Worm (Caenorhabditis elegans) whole organism, L2 larva: ENCODE results near the gene vglu-3.

Experiments
- C34F6.9 ChIP-seq: fragments of 150-350 bp; optimal IDR thresholded peaks from 2 replicates; lab custom pipeline; 2014; ENCODE audit warnings: missing biosample characterization, missing genetic modification characterization
- Y55F3AM.14 ChIP-seq: fragments of 200-800 bp; sonication (Bioruptor generic); optimal IDR thresholded peaks from 2 replicates; lab custom pipeline; 2018; ENCODE audit warnings: mild to moderate bottlenecking, missing genetic modification characterization, missing compliant biosample characterization
- ZK546.5 ChIP-seq: sonication (generic microtip); optimal IDR thresholded peaks from 2 replicates; lab custom pipeline; 2017; ENCODE audit warnings: missing biosample characterization, missing genetic modification characterization
- alr-1 ChIP-seq: fragments of 150-350 bp; optimal IDR thresholded peaks from 2 replicates; lab custom pipeline; 2014; ENCODE audit warnings: missing biosample characterization, missing genetic modification characterization
- aly-2 ChIP-seq: fragments of 150-350 bp; optimal IDR thresholded peaks from 2 replicates; lab custom pipeline; 2014; ENCODE audit warnings: missing biosample characterization, missing genetic modification characterization
- ama-1 ChIP-seq: fragments of 150-350 bp; optimal IDR thresholded peaks from 2 replicates; lab custom pipeline; 2018; ENCODE audit warnings: inconsistent platforms
- ceh-16 ChIP-seq: fragments of 150-350 bp; optimal IDR thresholded peaks from 2 replicates; lab custom pipeline; 2014; ENCODE audit warnings: missing biosample characterization, missing genetic modification characterization
- ceh-82 ChIP-seq: fragments of 150-350 bp; optimal IDR thresholded peaks from 2 replicates; lab custom pipeline; 2014; ENCODE audit warnings: missing biosample characterization, missing genetic modification characterization
- crh-2 ChIP-seq: sonication (generic microtip); optimal IDR thresholded peaks from 2 replicates; lab custom pipeline; 2017; ENCODE audit warnings: missing biosample characterization, missing genetic modification characterization
- dmd-4 ChIP-seq: sonication (generic microtip); optimal IDR thresholded peaks from 2 replicates; lab custom pipeline; 2017; ENCODE audit warnings: missing biosample characterization, missing genetic modification characterization
- egl-27 ChIP-seq: sonication (generic microtip); optimal IDR thresholded peaks from 3 replicates; lab custom pipeline; 2017; ENCODE audit warnings: missing biosample characterization, missing genetic modification reagents, missing genetic modification characterization
- elt-3 ChIP-seq: sonication (generic microtip); optimal IDR thresholded peaks from 2 replicates; lab custom pipeline; 2017; ENCODE audit warnings: missing biosample characterization, missing genetic modification characterization
- fos-1 ChIP-seq: fragments of 150-350 bp; optimal IDR thresholded peaks from 2 replicates; lab custom pipeline; 2014; ENCODE audit warnings: missing biosample characterization, missing genetic modification characterization
- lin-13 ChIP-seq: fragments of 150-350 bp; optimal IDR thresholded peaks from 2 replicates; lab custom pipeline; 2014; ENCODE audit warnings: missing biosample characterization, missing genetic modification reagents, missing genetic modification characterization
- lsy-2 ChIP-seq, 2 experiments: fragments of 150-350 bp in 1 of 2; sonication (generic microtip) in 1 of 2; optimal IDR thresholded peaks; 2 replicates each; lab custom pipeline; 2014 to 2017; ENCODE audit warnings: missing biosample characterization in 2 of 2, missing genetic modification characterization in 2 of 2
- mab-5 ChIP-seq: fragments of 150-350 bp; optimal IDR thresholded peaks from 2 replicates; lab custom pipeline; 2014; ENCODE audit warnings: missing biosample characterization, missing genetic modification characterization
- mdl-1 ChIP-seq, 2 experiments: fragments of 150-350 bp in 1 of 2; sonication (generic microtip) in 1 of 2; optimal IDR thresholded peaks; 2 replicates each; lab custom pipeline; 2017; ENCODE audit warnings: missing biosample characterization in 2 of 2, missing genetic modification characterization in 2 of 2
- nhr-11 ChIP-seq: fragments of 150-350 bp; optimal IDR thresholded peaks from 2 replicates; lab custom pipeline; 2014; ENCODE audit warnings: missing biosample characterization, missing genetic modification characterization
- nhr-12 ChIP-seq: fragments of 150-350 bp; optimal IDR thresholded peaks from 2 replicates; lab custom pipeline; 2014; ENCODE audit warnings: missing biosample characterization, missing genetic modification characterization
- nhr-129 ChIP-seq: fragments of 150-350 bp; optimal IDR thresholded peaks from 2 replicates; lab custom pipeline; 2014; ENCODE audit warnings: missing biosample characterization, missing genetic modification characterization
- nhr-21 ChIP-seq: fragments of 150-350 bp; optimal IDR thresholded peaks from 2 replicates; lab custom pipeline; 2014; ENCODE audit warnings: missing biosample characterization, missing genetic modification characterization
- nhr-23 ChIP-seq: fragments of 150-350 bp; optimal IDR thresholded peaks from 2 replicates; lab custom pipeline; 2014; ENCODE audit warnings: missing biosample characterization, missing genetic modification reagents, missing genetic modification characterization
- nhr-237 ChIP-seq: fragments of 150-350 bp; optimal IDR thresholded peaks from 2 replicates; lab custom pipeline; 2014; ENCODE audit warnings: missing biosample characterization, missing genetic modification characterization
- nhr-25 ChIP-seq: fragments of 150-350 bp; sonication (generic microtip); optimal IDR thresholded peaks from 3 replicates; lab custom pipeline; 2014; ENCODE audit warnings: missing biosample characterization, missing genetic modification characterization
- nhr-6 ChIP-seq: fragments of 150-350 bp; optimal IDR thresholded peaks from 2 replicates; lab custom pipeline; 2014; ENCODE audit warnings: missing biosample characterization, missing genetic modification characterization
- nhr-77 ChIP-seq: fragments of 150-350 bp; optimal IDR thresholded peaks from 2 replicates; lab custom pipeline; 2014; ENCODE audit warnings: missing biosample characterization, missing genetic modification characterization
- peb-1 ChIP-seq: fragments of 150-350 bp; optimal IDR thresholded peaks from 2 replicates; lab custom pipeline; 2014; ENCODE audit warnings: missing biosample characterization, missing genetic modification characterization
- sem-4 ChIP-seq: fragments of 150-350 bp; optimal IDR thresholded peaks from 2 replicates; lab custom pipeline; 2014; ENCODE audit warnings: missing biosample characterization, missing genetic modification reagents, missing genetic modification characterization
- skn-1 ChIP-seq: sonication (generic microtip); optimal IDR thresholded peaks from 2 replicates; lab custom pipeline; 2017; ENCODE audit warnings: missing biosample characterization, missing genetic modification characterization
- sma-3 ChIP-seq: sonication (generic microtip); optimal IDR thresholded peaks from 2 replicates; lab custom pipeline; 2016; ENCODE audit warnings: missing genetic modification reagents, missing genetic modification characterization, missing compliant biosample characterization
- sma-9 ChIP-seq, 2 experiments: fragments of 150-350 bp in 1 of 2; sonication (generic microtip) in 1 of 2; optimal IDR thresholded peaks; 2 replicates each; lab custom pipeline; 2014 to 2016; ENCODE audit warnings: missing genetic modification characterization in 2 of 2, mild to moderate bottlenecking in 1 of 2, missing biosample characterization in 1 of 2, missing compliant biosample characterization in 1 of 2, missing genetic modification reagents in 1 of 2, moderate library complexity in 1 of 2
- unc-39 ChIP-seq: fragments of 150-350 bp; optimal IDR thresholded peaks from 2 replicates; lab custom pipeline; 2014; ENCODE audit warnings: missing biosample characterization, missing genetic modification characterization
- unc-55 ChIP-seq: fragments of 150-350 bp; sonication (generic microtip); optimal IDR thresholded peaks from 3 replicates; lab custom pipeline; 2014; ENCODE audit warnings: missing biosample characterization, missing genetic modification reagents, missing genetic modification characterization
- unc-62 ChIP-seq: fragments of 150-350 bp; optimal IDR thresholded peaks from 2 replicates; lab custom pipeline; 2014; ENCODE audit warnings: missing biosample characterization, missing genetic modification reagents, missing genetic modification characterization
- ztf-1 ChIP-seq: fragments of 200-800 bp; sonication (Bioruptor generic); conservative IDR thresholded peaks from 2 replicates; pipeline ENCODE4 v1.3.6; 2022; ENCODE audit warnings: missing genetic modification characterization, missing compliant biosample characterization
- ztf-11 ChIP-seq: sonication (generic microtip); optimal IDR thresholded peaks from 2 replicates; lab custom pipeline; 2017; ENCODE audit warnings: missing biosample characterization, missing genetic modification characterization
- ztf-4 ChIP-seq: fragments of 150-350 bp; optimal IDR thresholded peaks from 2 replicates; lab custom pipeline; 2014; ENCODE audit warnings: missing biosample characterization, missing genetic modification characterization

vglu-3 gene

DNA sequence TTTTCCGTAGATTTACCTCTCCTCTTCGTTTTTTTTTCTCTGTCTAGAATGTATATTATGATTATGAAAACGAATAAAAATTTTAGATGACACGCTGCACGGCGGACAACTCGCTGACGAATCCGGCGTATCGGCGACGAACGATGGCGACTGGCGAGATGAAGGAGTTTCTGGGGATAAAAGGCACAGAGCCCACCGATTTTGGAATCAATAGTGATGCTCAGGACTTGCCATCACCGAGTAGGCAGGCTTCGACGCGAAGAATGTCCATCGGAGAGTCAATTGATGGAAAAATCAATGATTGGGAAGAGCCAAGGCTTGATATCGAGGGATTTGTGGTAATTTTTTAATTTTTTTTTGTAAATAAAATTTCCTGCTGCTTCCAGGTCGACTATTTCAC, 34.9 kb downstream of the vglu-3 start, which contains the start of gene ced-9:
Gene ced-9 (plus strand): TSS at position 87 of the 400 bp plus-strand sequence.
- TF ChIP-seq unc-39 (tag; lab: Kevin White, UChicago) (no peak), elt-3 (tag; lab: Kevin White, UChicago) (no peak), egl-27 (tag; lab: Kevin White, UChicago) (no peak), nhr-6 (no peak)

DNA sequence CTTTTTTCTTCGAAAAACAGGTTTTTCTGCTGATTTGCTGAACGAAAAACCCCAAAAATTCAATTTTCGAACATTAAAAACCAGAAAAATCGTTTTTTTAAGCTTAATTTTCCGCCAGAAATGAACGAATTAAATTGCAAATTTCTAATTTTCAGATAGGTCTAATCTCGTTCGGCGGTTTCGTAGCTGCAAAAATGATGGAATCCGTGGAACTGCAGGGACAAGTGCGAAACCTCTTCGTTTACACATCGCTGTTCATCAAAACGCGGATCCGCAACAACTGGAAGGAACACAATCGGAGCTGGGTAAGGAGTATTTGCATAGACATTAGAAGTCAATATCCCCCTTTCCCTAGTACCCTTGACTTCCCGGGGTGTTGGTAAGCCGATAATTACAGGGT, 35.9 kb downstream of the vglu-3 start:
- TF ChIP-seq ztf-4 (tag; lab: Kevin White, UChicago) (no peak), skn-1 (tag; lab: Kevin White, UChicago) (no peak), ceh-16 (tag; lab: Kevin White, UChicago) (no peak), lsy-2 (tag; optimal IDR thresholded peaks at IDR 0.05; lab: Kevin White, UChicago) (no peak), elt-3 (tag; lab: Kevin White, UChicago) (no peak), mab-5 (tag; lab: Kevin White, UChicago) (no peak), lin-13 (GFP tag; lab: Kevin White, UChicago) (no peak), nhr-237 (tag; lab: Kevin White, UChicago) (no peak)

DNA sequence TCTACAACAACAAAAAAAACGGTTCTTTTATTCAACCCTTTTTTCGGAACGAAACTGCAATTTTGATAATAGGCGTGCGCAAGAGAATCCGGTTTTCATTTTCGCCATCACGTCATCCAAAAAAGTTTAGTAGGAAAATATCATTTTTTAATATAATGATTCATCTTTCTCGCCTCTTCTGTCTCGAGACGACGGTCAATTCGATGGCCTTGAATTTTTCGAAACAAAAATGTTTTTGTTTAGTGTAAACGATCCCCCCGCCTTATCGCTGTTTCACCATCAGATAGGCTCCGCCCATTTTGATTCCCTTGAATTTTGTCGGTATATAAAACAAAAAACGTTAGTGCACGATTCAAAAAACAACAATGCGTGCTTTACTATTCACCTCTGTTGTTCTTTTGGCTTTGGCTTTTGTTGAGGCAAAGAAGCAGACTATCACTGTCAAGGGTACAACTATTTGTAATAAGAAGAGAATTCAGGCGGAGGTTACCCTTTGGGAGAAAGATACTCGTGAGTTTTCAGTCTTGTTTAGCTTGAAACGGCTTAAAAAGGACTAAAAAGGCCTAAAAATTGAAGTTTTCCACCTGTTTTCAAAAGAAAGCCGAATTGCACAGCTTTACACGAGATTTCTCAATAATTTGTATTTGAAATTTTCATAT, 37.5 kb downstream of the vglu-3 start, which contains the start of gene ttr-15:
Gene ttr-15 (plus strand): TSS at position 340 of the 659 bp plus-strand sequence.
- TF ChIP-seq nhr-237 (tag; lab: Kevin White, UChicago): no peak
- TF ChIP-seq crh-2 (tag; lab: Kevin White, UChicago): peak; percentile 15
- TF ChIP-seq nhr-129 (tag; lab: Kevin White, UChicago): peak; percentile 11
- TF ChIP-seq peb-1 (tag; lab: Kevin White, UChicago): no peak
- TF ChIP-seq sma-9 (GFP tag; optimal IDR thresholded peaks at IDR 0.05; lab: Kevin White, UChicago): peak; percentile 29
- no peak for TF ChIP-seq sma-9 (tag; optimal IDR thresholded peaks at IDR 0.05; lab: Kevin White, UChicago)
- no peak for TF ChIP-seq nhr-23
- TF ChIP-seq ama-1 (lab: Kevin White, UChicago): peak; percentile 86
- TF ChIP-seq mab-5 (tag; lab: Kevin White, UChicago): no peak
- no peak for TF ChIP-seq unc-62 (GFP tag; lab: Kevin White, UChicago)
- TF ChIP-seq Y55F3AM.14: peak; percentile 56
- TF ChIP-seq ZK546.5 (tag; lab: Kevin White, UChicago): no peak
- no peak for TF ChIP-seq ztf-1
- TF ChIP-seq skn-1 (tag; lab: Kevin White, UChicago): no peak
- TF ChIP-seq ztf-4 (tag; lab: Kevin White, UChicago): no peak
- TF ChIP-seq fos-1 (tag; lab: Kevin White, UChicago): peak; percentile 40
- no peak for TF ChIP-seq aly-2 (tag; lab: Kevin White, UChicago)
- TF ChIP-seq lsy-2 (tag; optimal IDR thresholded peaks at IDR 0.05; lab: Kevin White, UChicago): no peak
- TF ChIP-seq sem-4 (tag; lab: Kevin White, UChicago): no peak
- TF ChIP-seq sma-3 (GFP tag; lab: Kevin White, UChicago): peak; percentile 84
- no peak for TF ChIP-seq mdl-1 (tag; optimal IDR thresholded peaks at IDR 0.05; lab: Kevin White, UChicago)
- TF ChIP-seq ceh-82 (tag; lab: Kevin White, UChicago): no peak
- no peak for TF ChIP-seq nhr-11 (tag; lab: Kevin White, UChicago)
- TF ChIP-seq dmd-4 (tag; lab: Kevin White, UChicago): no peak
- TF ChIP-seq nhr-21 (tag; lab: Kevin White, UChicago): peak; percentile 12
- no peak for TF ChIP-seq nhr-12 (tag; lab: Kevin White, UChicago)
- no peak for TF ChIP-seq alr-1 (tag; lab: Kevin White, UChicago)
- TF ChIP-seq nhr-25 (tag; lab: Kevin White, UChicago): peak; percentile 63
- no peak for TF ChIP-seq ztf-11 (tag; lab: Kevin White, UChicago)
- TF ChIP-seq nhr-77 (tag; lab: Kevin White, UChicago): no peak
- no peak for TF ChIP-seq unc-39 (tag; lab: Kevin White, UChicago)
- TF ChIP-seq unc-55 (GFP tag; lab: Kevin White, UChicago): no peak
- TF ChIP-seq C34F6.9 (tag; lab: Kevin White, UChicago): no peak
